Worm (Caenorhabditis elegans) whole organism, late embryonic: ENCODE measurements around the gene T04C10.3.

ENCODE experiments used
- Y22D7AL.16 ChIP-seq: sonication (generic microtip); optimal IDR thresholded peaks from 2 replicates; lab custom pipeline; 2016; ENCODE audit warnings: missing genetic modification characterization, missing compliant biosample characterization
- ama-1 ChIP-seq: fragments of 150-350 bp; optimal IDR thresholded peaks from 2 replicates; lab custom pipeline; 2014
- ceh-24 ChIP-seq: sonication (generic microtip); optimal IDR thresholded peaks from 2 replicates; lab custom pipeline; 2016; ENCODE audit warnings: mild to moderate bottlenecking, missing genetic modification characterization, missing compliant biosample characterization
- mec-3 ChIP-seq: sonication (generic microtip); optimal IDR thresholded peaks from 2 replicates; lab custom pipeline; 2016; ENCODE audit warnings: borderline replicate concordance, missing genetic modification characterization, missing compliant biosample characterization
- nfya-1 ChIP-seq: sonication (generic microtip); optimal IDR thresholded peaks from 2 replicates; lab custom pipeline; 2017; ENCODE audit warnings: missing genetic modification characterization, mild to moderate bottlenecking, missing compliant biosample characterization, antibody characterized with exemption, moderate library complexity
- nhr-11 ChIP-seq: fragments of 150-350 bp; optimal IDR thresholded peaks from 2 replicates; lab custom pipeline; 2014; ENCODE audit warnings: missing biosample characterization, missing genetic modification characterization
- nhr-232 ChIP-seq: sonication (generic microtip); optimal IDR thresholded peaks from 2 replicates; lab custom pipeline; 2016; ENCODE audit warnings: missing genetic modification characterization, missing compliant biosample characterization
- odd-2 ChIP-seq: sonication (generic microtip); optimal IDR thresholded peaks from 2 replicates; lab custom pipeline; 2017; ENCODE audit warnings: antibody characterized with exemption, mild to moderate bottlenecking, missing genetic modification characterization, missing compliant biosample characterization
- pag-3 ChIP-seq: sonication (generic microtip); optimal IDR thresholded peaks from 2 replicates; lab custom pipeline; 2016; ENCODE audit warnings: missing compliant biosample characterization, missing genetic modification characterization, borderline replicate concordance
- pha-4 ChIP-seq: fragments of 150-350 bp; optimal IDR thresholded peaks from 2 replicates; lab custom pipeline; 2018; ENCODE audit warnings: missing biosample characterization, missing genetic modification reagents, missing genetic modification characterization
- sox-4 ChIP-seq: sonication (generic microtip); optimal IDR thresholded peaks from 2 replicates; lab custom pipeline; 2017; ENCODE audit warnings: mild to moderate bottlenecking, missing genetic modification characterization, inconsistent platforms, missing compliant biosample characterization
- tbx-2 ChIP-seq: sonication (generic microtip); optimal IDR thresholded peaks from 2 replicates; lab custom pipeline; 2016; ENCODE audit warnings: missing genetic modification characterization, missing compliant biosample characterization
- tbx-7 ChIP-seq: sonication (generic microtip); optimal IDR thresholded peaks from 2 replicates; lab custom pipeline; 2016; ENCODE audit warnings: missing genotype, missing genetic modification characterization, missing compliant biosample characterization

ce11 chrX:14815412-14815811, 3.3 kb downstream of the T04C10.3 start:
- no peak for TF ChIP-seq nhr-11 (tag; lab: Kevin White, UChicago)
- TF ChIP-seq ceh-24 (tag; lab: Kevin White, UChicago), result no peak
- no peak for TF ChIP-seq nhr-232 (tag; lab: Kevin White, UChicago)
- TF ChIP-seq tbx-2 (tag; lab: Kevin White, UChicago), result no peak
- no peak for TF ChIP-seq sox-4
- no peak for TF ChIP-seq pag-3
- no peak for TF ChIP-seq odd-2 (tag; lab: Kevin White, UChicago)
- no peak for TF ChIP-seq nfya-1 (tag; lab: Kevin White, UChicago)
- TF ChIP-seq ama-1 (lab: Kevin White, UChicago), result no peak
- TF ChIP-seq pha-4 (tag; lab: Kevin White, UChicago), result no peak
- TF ChIP-seq Y22D7AL.16 (tag; lab: Kevin White, UChicago), result no peak
- TF ChIP-seq mec-3 (tag; lab: Kevin White, UChicago), result no peak
- no peak for TF ChIP-seq tbx-7 (tag; lab: Kevin White, UChicago)
